Fruit fly (Drosophila melanogaster) whole organism, embryonic: ENCODE data around the gene Snx6.

Source experiments
- ATbp ChIP-seq: fragments of 200-800 bp; sonication (Bioruptor generic); optimal IDR thresholded peaks from 2 replicates; lab custom pipeline; 2017; ENCODE audit warnings: missing biosample characterization, mild to moderate bottlenecking, missing genetic modification characterization, missing genetic modification reagents
- Ada2b ChIP-seq: fragments of 200-800 bp; sonication (Bioruptor generic); IDR thresholded peaks from 2 replicates; pipeline ENCODE4 v1.3.6; 2022; ENCODE audit warnings: missing biosample characterization, missing genetic modification characterization
- Asciz ChIP-seq: fragments of 200-800 bp; sonication (Bioruptor generic); optimal IDR thresholded peaks from 2 replicates; lab custom pipeline; 2017; ENCODE audit warnings: missing biosample characterization, mild to moderate bottlenecking, missing genetic modification characterization, missing genetic modification reagents
- Atf6 ChIP-seq: fragments of 200-800 bp; sonication (Bioruptor generic); IDR thresholded peaks from 2 replicates; pipeline ENCODE4 v1.3.6; 2022; ENCODE audit warnings: missing biosample characterization, missing genetic modification characterization
- CG1024 ChIP-seq: fragments of 200-800 bp; sonication (Bioruptor generic); IDR thresholded peaks from 2 replicates; pipeline ENCODE4 v1.3.6; 2022; ENCODE audit warnings: missing biosample characterization, missing genetic modification characterization
- CG10979 ChIP-seq: fragments of 200-800 bp; sonication (Bioruptor generic); optimal IDR thresholded peaks from 2 replicates; lab custom pipeline; 2018; ENCODE audit warnings: missing biosample characterization, mild to moderate bottlenecking, missing genetic modification characterization, moderate library complexity
- CG12391 ChIP-seq: fragments of 200-800 bp; sonication (Bioruptor generic); optimal IDR thresholded peaks from 3 replicates; lab custom pipeline; 2018; ENCODE audit warnings: missing biosample characterization, mild to moderate bottlenecking, missing genetic modification characterization, moderate library complexity
- CG13624 ChIP-seq: fragments of 200-800 bp; sonication (Bioruptor generic); optimal IDR thresholded peaks from 2 replicates; lab custom pipeline; 2016; ENCODE audit warnings: missing biosample characterization, missing genetic modification characterization
- CG14667 ChIP-seq: fragments of 200-800 bp; sonication (Bioruptor generic); IDR thresholded peaks from 2 replicates; pipeline ENCODE4 v1.3.6; 2022; ENCODE audit warnings: missing biosample characterization, missing genetic modification characterization
- CG15269 ChIP-seq: fragments of 200-800 bp; sonication (Bioruptor generic); optimal IDR thresholded peaks from 2 replicates; lab custom pipeline; 2018; ENCODE audit warnings: missing biosample characterization, mild to moderate bottlenecking, missing genetic modification characterization, moderate library complexity
- CG17328 ChIP-seq: fragments of 200-800 bp; sonication (Bioruptor generic); IDR thresholded peaks from 2 replicates; pipeline ENCODE4 v1.3.6; 2022; ENCODE audit warnings: missing biosample characterization, missing genetic modification characterization
- CG2712 ChIP-seq: fragments of 200-800 bp; optimal IDR thresholded peaks from 3 replicates; lab custom pipeline; 2019; ENCODE audit warnings: missing biosample characterization, mild to moderate bottlenecking, missing genetic modification characterization, moderate library complexity
- CG34376 ChIP-seq: fragments of 200-800 bp; sonication (Bioruptor generic); optimal IDR thresholded peaks from 2 replicates; lab custom pipeline; 2018; ENCODE audit warnings: missing biosample characterization, mild to moderate bottlenecking, missing genetic modification characterization
- CG4360 ChIP-seq: fragments of 200-800 bp; sonication (Bioruptor generic); IDR thresholded peaks from 2 replicates; pipeline ENCODE4 v1.3.6; 2022; ENCODE audit warnings: missing biosample characterization, missing genetic modification characterization
- CG6689 ChIP-seq: fragments of 200-800 bp; sonication (Bioruptor generic); IDR thresholded peaks from 2 replicates; pipeline ENCODE4 v1.3.6; 2022; ENCODE audit warnings: missing biosample characterization, missing genetic modification characterization
- CG6813 ChIP-seq: fragments of 200-800 bp; sonication (Bioruptor generic); optimal IDR thresholded peaks from 2 replicates; lab custom pipeline; 2017; ENCODE audit warnings: missing biosample characterization, missing genetic modification characterization, mild to moderate bottlenecking, moderate library complexity, missing genetic modification reagents
- CG6854 ChIP-seq: fragments of 200-800 bp; sonication (Bioruptor generic); optimal IDR thresholded peaks from 3 replicates; lab custom pipeline; 2017; ENCODE audit warnings: missing biosample characterization, mild to moderate bottlenecking, missing genetic modification characterization
- CG7372 ChIP-seq: fragments of 200-800 bp; sonication (Bioruptor generic); IDR thresholded peaks from 2 replicates; pipeline ENCODE4 v1.3.6; 2022; ENCODE audit warnings: missing biosample characterization, missing genetic modification characterization
- CG8388 ChIP-seq: fragments of 200-800 bp; sonication (Bioruptor generic); optimal IDR thresholded peaks from 2 replicates; lab custom pipeline; 2019; ENCODE audit warnings: missing biosample characterization, mild to moderate bottlenecking, missing genetic modification characterization, moderate library complexity
- Drgx ChIP-seq: fragments of 200-800 bp; sonication (Bioruptor generic); IDR thresholded peaks from 2 replicates; pipeline ENCODE4 v1.3.6; 2022; ENCODE audit warnings: missing biosample characterization, missing genetic modification characterization
- H15 ChIP-seq: fragments of 200-800 bp; sonication (Bioruptor generic); IDR thresholded peaks from 3 replicates; pipeline ENCODE4 v1.3.6; 2022; ENCODE audit warnings: missing biosample characterization, missing genetic modification characterization
- Med ChIP-seq: fragments of 200-800 bp; sonication (Bioruptor generic); peaks from one replicate; lab custom pipeline; 2016; ENCODE audit warnings: missing biosample characterization, missing genetic modification characterization, mild to moderate bottlenecking, inconsistent platforms, moderate library complexity
- NC2α ChIP-seq: fragments of 200-800 bp; sonication (Bioruptor generic); optimal IDR thresholded peaks from 2 replicates; lab custom pipeline; 2016; ENCODE audit warnings: missing biosample characterization, missing genetic modification characterization
- Neu2 ChIP-seq: fragments of 200-800 bp; sonication (Bioruptor generic); optimal IDR thresholded peaks from 3 replicates; lab custom pipeline; 2016; ENCODE audit warnings: missing biosample characterization, missing genetic modification characterization, borderline replicate concordance
- Ptx1 ChIP-seq: fragments of 200-800 bp; sonication (Bioruptor generic); IDR thresholded peaks from 2 replicates; pipeline ENCODE4 v1.3.6; 2022; ENCODE audit warnings: missing biosample characterization, missing genetic modification characterization
- Rfx ChIP-seq: fragments of 200-800 bp; sonication (Bioruptor generic); IDR thresholded peaks from 2 replicates; pipeline ENCODE4 v1.3.6; 2022; ENCODE audit warnings: missing biosample characterization, missing genetic modification characterization
- Six4 ChIP-seq: fragments of 200-800 bp; sonication (Bioruptor generic); optimal IDR thresholded peaks from 2 replicates; lab custom pipeline; 2016; ENCODE audit warnings: missing biosample characterization, missing genetic modification characterization
- Xbp1 ChIP-seq: fragments of 200-800 bp; sonication (Bioruptor generic); optimal IDR thresholded peaks from 3 replicates; lab custom pipeline; 2016; ENCODE audit warnings: missing biosample characterization, mild to moderate bottlenecking, missing genetic modification characterization
- caup ChIP-seq: fragments of 200-800 bp; sonication (Bioruptor generic); optimal IDR thresholded peaks from 3 replicates; lab custom pipeline; 2017; ENCODE audit warnings: missing biosample characterization, mild to moderate bottlenecking, missing genetic modification characterization, moderate library complexity; ENCODE audit not compliant: severe bottlenecking
- ci ChIP-seq: fragments of 200-800 bp; sonication (Bioruptor generic); IDR thresholded peaks from 3 replicates; pipeline ENCODE4 v1.3.6; 2022; ENCODE audit warnings: missing biosample characterization, missing genetic modification characterization
- cwo ChIP-seq: fragments of 200-800 bp; sonication (Bioruptor generic); optimal IDR thresholded peaks from 3 replicates; lab custom pipeline; 2017; ENCODE audit warnings: missing biosample characterization, missing genetic modification characterization, mild to moderate bottlenecking, moderate library complexity, missing genetic modification reagents
- dimm ChIP-seq: fragments of 200-800 bp; sonication (Bioruptor generic); IDR thresholded peaks from 2 replicates; pipeline ENCODE4 v1.3.6; 2022; ENCODE audit warnings: missing biosample characterization, missing genetic modification characterization
- dmrt99B ChIP-seq: fragments of 200-800 bp; sonication (Bioruptor generic); optimal IDR thresholded peaks from 2 replicates; lab custom pipeline; 2018; ENCODE audit warnings: missing biosample characterization, mild to moderate bottlenecking, missing genetic modification characterization, moderate library complexity
- dpn ChIP-seq, 2 experiments: fragments of 200-800 bp; sonication (Bioruptor generic); optimal IDR thresholded peaks; 3 replicates each; lab custom pipeline; 2016; ENCODE audit warnings: missing biosample characterization in 2 of 2, missing genetic modification characterization in 2 of 2
- dysf ChIP-seq: fragments of 200-800 bp; sonication (Bioruptor generic); IDR thresholded peaks from 3 replicates; pipeline ENCODE4 v1.3.6; 2022; ENCODE audit warnings: missing biosample characterization, missing genetic modification characterization
- grn ChIP-seq: fragments of 200-800 bp; sonication (Bioruptor generic); optimal IDR thresholded peaks from 3 replicates; lab custom pipeline; 2017; ENCODE audit warnings: missing biosample characterization, missing genetic modification characterization
- ind ChIP-seq: fragments of 200-800 bp; sonication (Bioruptor generic); optimal IDR thresholded peaks from 3 replicates; lab custom pipeline; 2016; ENCODE audit warnings: missing biosample characterization, missing genetic modification characterization
- jing ChIP-seq: fragments of 200-800 bp; sonication (Bioruptor generic); optimal IDR thresholded peaks from 2 replicates; lab custom pipeline; 2018; ENCODE audit warnings: missing biosample characterization, mild to moderate bottlenecking, missing genetic modification characterization
- lab ChIP-seq: fragments of 200-800 bp; sonication (Bioruptor generic); optimal IDR thresholded peaks from 3 replicates; lab custom pipeline; 2017; ENCODE audit warnings: missing biosample characterization, missing genetic modification characterization, mild to moderate bottlenecking, moderate library complexity, missing genetic modification reagents
- maf-S ChIP-seq: fragments of 200-800 bp; sonication (Bioruptor generic); optimal IDR thresholded peaks from 2 replicates; lab custom pipeline; 2016; ENCODE audit warnings: missing biosample characterization, missing genetic modification characterization
- nom ChIP-seq: fragments of 200-800 bp; sonication (Bioruptor generic); optimal IDR thresholded peaks from 2 replicates; lab custom pipeline; 2017; ENCODE audit warnings: missing biosample characterization, missing genetic modification characterization, mild to moderate bottlenecking, moderate library complexity, missing genetic modification reagents
- phol ChIP-seq: fragments of 200-800 bp; sonication (Bioruptor generic); optimal IDR thresholded peaks from 3 replicates; lab custom pipeline; 2018; ENCODE audit warnings: missing biosample characterization, mild to moderate bottlenecking, missing genetic modification characterization, moderate library complexity
- prd ChIP-seq, 3 experiments: fragments of >200 bp in 2 of 3; fragments of 200-800 bp in 1 of 3; sonication (Bioruptor generic) in 1 of 3; optimal IDR thresholded peaks in 2 of 3; IDR thresholded peaks in 1 of 3; 2 replicates in 2 of 3; 3 replicates in 1 of 3; pipeline versions ENCODE4 v1.3.6 to Lab custom; 2017 to 2022; ENCODE audit warnings: missing biosample characterization in 1 of 3, missing genetic modification characterization in 1 of 3
- ranshi ChIP-seq: fragments of 200-800 bp; sonication (Bioruptor generic); IDR thresholded peaks from 2 replicates; pipeline ENCODE4 v1.3.6; 2022; ENCODE audit warnings: missing biosample characterization, missing genetic modification characterization
- rib ChIP-seq: fragments of 200-800 bp; sonication (Bioruptor generic); IDR thresholded peaks from 2 replicates; pipeline ENCODE4 v1.3.6; 2022; ENCODE audit warnings: missing biosample characterization, missing genetic modification characterization
- sd ChIP-seq: fragments of 200-800 bp; sonication (Bioruptor generic); optimal IDR thresholded peaks from 3 replicates; lab custom pipeline; 2018; ENCODE audit warnings: missing biosample characterization, mild to moderate bottlenecking, missing genetic modification characterization, moderate library complexity
- tap ChIP-seq: fragments of 200-800 bp; optimal IDR thresholded peaks from 3 replicates; lab custom pipeline; 2019; ENCODE audit warnings: missing biosample characterization, mild to moderate bottlenecking, missing genetic modification characterization, moderate library complexity
- vvl ChIP-seq: fragments of 200-800 bp; sonication (Bioruptor generic); IDR thresholded peaks from 2 replicates; pipeline ENCODE4 v1.3.6; 2022; ENCODE audit warnings: missing biosample characterization, missing genetic modification characterization
- z ChIP-seq: fragments of 200-800 bp; sonication (Bioruptor generic); IDR thresholded peaks from 3 replicates; pipeline ENCODE4 v1.3.6; 2022; ENCODE audit warnings: missing biosample characterization, missing genetic modification characterization

The Snx6 gene

dm6 chr2L:8233571-8233970 lies 13.0 kb upstream of the Snx6 start (continued):
- TF ChIP-seq CG15269 (tag; lab: Kevin White, UChicago), result peak; percentile 10
- TF ChIP-seq Six4 (GFP tag; lab: Kevin White, UChicago), result no peak
- TF ChIP-seq vvl (GFP tag; lab: Robert Waterston, UW), result peak; percentile 77
- peak; percentile 37 for TF ChIP-seq caup
- TF ChIP-seq cwo (GFP tag; lab: Kevin White, UChicago), result peak; percentile 60
- TF ChIP-seq z (GFP tag; lab: Robert Waterston, UW), result no peak
- TF ChIP-seq sd (tag; lab: Kevin White, UChicago), result peak; percentile 56
- no peak for TF ChIP-seq CG6854
- TF ChIP-seq lab, result peak; percentile 26
- peak; percentile 19 for TF ChIP-seq Asciz (GFP tag; lab: Kevin White, UChicago)

DNA sequence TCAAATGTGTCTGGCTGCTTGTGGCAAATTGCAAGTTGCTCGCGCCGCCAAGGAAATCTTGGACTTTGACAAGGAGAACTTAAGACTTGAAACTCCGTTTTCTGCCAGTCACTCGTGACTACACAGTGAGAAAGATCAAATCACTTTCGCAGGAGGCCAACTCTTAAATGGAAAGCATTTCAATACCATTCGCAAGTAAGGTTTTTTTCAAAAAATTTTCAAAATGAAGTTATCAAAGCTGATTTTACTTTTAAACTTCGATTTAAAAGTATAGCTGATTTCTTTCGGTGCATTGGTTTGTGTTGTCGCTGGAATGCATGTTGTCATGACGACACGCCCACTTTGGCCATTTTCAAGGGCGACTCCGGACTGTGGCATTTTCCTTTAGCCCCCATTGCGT lies 11.8 kb upstream of the Snx6 start:
- TF ChIP-seq CG6813 (GFP tag; lab: Kevin White, UChicago) (no peak), dmrt99B (peak; percentile 22), ATbp (GFP tag; lab: Kevin White, UChicago) (no peak), phol (peak; percentile 30), CG6689 (GFP tag; lab: Robert Waterston, UW) (peak; percentile 28; the same call in 1 of the 2 replicates), CG34376 (GFP tag; lab: Kevin White, UChicago) (no peak), Rfx (GFP tag; lab: Robert Waterston, UW) (peak; percentile 25; the same call in 1 of the 2 replicates), Med (GFP tag; lab: Kevin White, UChicago) (peak; percentile 66), CG17328 (GFP tag; lab: Robert Waterston, UW) (0 out of 2 replicates have a peak, but pooled peaks have one; percentile 10), Atf6 (GFP tag; lab: Robert Waterston, UW) (0 out of 2 replicates have a peak, but pooled peaks have one; percentile 15), Ptx1 (GFP tag; lab: Robert Waterston, UW) (peak; percentile 29; the same call in 1 of the 2 replicates), NC2α (no peak), sd (tag; lab: Kevin White, UChicago) (peak; percentile 27), H15 (GFP tag; lab: Robert Waterston, UW) (no peak), dysf (GFP tag; lab: Robert Waterston, UW) (0 out of 3 replicates have a peak, but pooled peaks have one; percentile 23), CG14667 (GFP tag; lab: Robert Waterston, UW) (no peak), ranshi (GFP tag; lab: Robert Waterston, UW) (no peak), ci (peak; percentile 55; the same call in 1 of the 3 replicates), jing (GFP tag; lab: Kevin White, UChicago) (no peak), CG2712 (tag; lab: Kevin White, UChicago) (peak; percentile 8), prd (optimal IDR thresholded peaks at IDR 0.05; lab: Kevin White, UChicago) (no peak), prd (GFP tag; IDR thresholded peaks at IDR 0.05; lab: Robert Waterston, UW) (peak; percentile 52; the same call in 1 of the 3 replicates), CG1024 (GFP tag; lab: Robert Waterston, UW) (peak; percentile 19; the same call in 1 of the 2 replicates), nom (GFP tag; lab: Kevin White, UChicago) (peak; percentile 90), CG10979 (peak; percentile 26), maf-S (GFP tag; lab: Kevin White, UChicago) (no peak), rib (GFP tag; lab: Robert Waterston, UW) (no peak), dpn (GFP tag; optimal IDR thresholded peaks at IDR 0.05; lab: Kevin White, UChicago) (peak in 1 of 2 experiments; percentile 30), grn (GFP tag; lab: Kevin White, UChicago) (no peak), Neu2 (no peak), Xbp1 (no peak), CG4360 (no peak), tap (tag; lab: Kevin White, UChicago) (no peak), Ada2b (GFP tag; lab: Robert Waterston, UW) (0 out of 2 replicates have a peak, but pooled peaks have one; percentile 24), CG8388 (GFP tag; lab: Kevin White, UChicago) (peak; percentile 4), CG7372 (no peak), Drgx (GFP tag; lab: Robert Waterston, UW) (peak; percentile 87), ind (GFP tag; lab: Kevin White, UChicago) (peak; percentile 13), CG13624 (GFP tag; lab: Kevin White, UChicago) (no peak), CG12391 (tag; lab: Kevin White, UChicago) (peak; percentile 8), dimm (GFP tag; lab: Robert Waterston, UW) (no peak)
